Worm (Caenorhabditis elegans): ENCODE data around the gene msp-64.

Gene msp-64

ce11 chrII:5785504-5785903 lies 24.6 kb downstream of the msp-64 start:
- TF ChIP-seq Y53G8AR.9 (GFP tag; conservative IDR thresholded peaks at IDR 0.05) (no peak), let-607 (tag; optimal IDR thresholded peaks at IDR 0.05) (no peak), mes-4 (tag; optimal IDR thresholded peaks at IDR 0.05) (no peak), attf-3 (GFP tag; conservative IDR thresholded peaks at IDR 0.05) (no peak), B0261.1 (tag; optimal IDR thresholded peaks at IDR 0.05) (no peak), egrh-3 (GFP tag; IDR thresholded peaks at IDR 0.05) (no peak), Y53F4B.3 (GFP tag; IDR thresholded peaks at IDR 0.05) (no peak), F10E7.11 (tag; optimal IDR thresholded peaks at IDR 0.05) (no peak), ceh-40 (GFP tag; IDR thresholded peaks at IDR 0.05) (no peak), egl-44 (GFP tag; IDR thresholded peaks at IDR 0.05) (no peak), nfyb-1 (GFP tag; IDR thresholded peaks at IDR 0.05) (no peak)

DNA sequence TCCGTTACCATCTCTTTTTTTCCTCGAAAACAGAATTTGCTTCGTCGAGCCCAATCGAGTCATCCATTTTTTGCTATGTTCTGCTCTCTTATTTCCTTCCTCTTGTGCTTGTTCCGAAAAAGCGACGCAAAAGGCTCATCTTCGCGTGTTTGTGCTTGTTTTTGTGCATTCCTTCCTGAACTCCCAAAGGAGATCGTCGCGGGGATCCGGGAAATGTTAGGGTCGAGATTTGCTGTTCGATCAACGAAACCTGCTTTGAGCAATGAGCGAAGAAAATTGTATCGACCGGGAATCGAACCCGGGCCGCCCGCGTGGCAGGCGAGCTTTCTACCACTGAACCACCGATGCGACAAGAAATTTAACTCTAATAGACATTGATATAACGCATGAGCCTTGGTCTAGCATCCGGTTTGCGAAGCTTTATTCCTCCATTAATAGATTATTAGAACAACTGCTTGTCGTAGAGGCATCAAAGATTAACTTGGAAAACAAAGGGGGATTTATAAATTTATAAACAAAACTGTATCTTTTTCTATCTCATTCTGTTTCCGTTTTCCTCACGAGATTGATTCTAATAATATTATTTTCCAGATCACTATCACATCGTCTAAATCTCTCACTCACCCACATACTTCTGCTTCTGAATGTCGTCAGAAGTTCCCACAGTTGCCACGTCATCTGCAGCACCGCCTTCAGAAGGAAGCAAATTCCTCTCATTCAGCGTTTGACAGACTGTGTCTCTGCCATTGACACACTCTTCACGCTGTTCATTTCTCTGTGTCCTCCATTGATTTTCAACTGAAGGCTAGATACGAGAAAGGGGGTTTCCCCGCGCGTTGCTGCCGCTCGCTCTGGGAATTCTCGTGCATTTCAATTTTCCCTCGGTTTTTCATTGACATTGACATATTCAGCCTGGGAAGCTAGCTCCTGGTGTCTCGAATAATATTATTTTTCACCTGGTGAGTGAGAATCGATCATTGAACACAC lies 27.9 kb downstream of the msp-64 start, which contains the start of gene K05F1.6:
Gene K05F1.6, plus strand, starts transcription at position 586 of the 987 bp plus-strand sequence.
- TF ChIP-seq Y79H2A.3 (GFP tag; conservative IDR thresholded peaks at IDR 0.05) = peak; percentile 64; the same call in 1 of the 2 replicates
- TF ChIP-seq Y95B8A.8 (GFP tag; IDR thresholded peaks at IDR 0.05) = peak; percentile 70
- TF ChIP-seq B0019.2 (GFP tag; conservative IDR thresholded peaks at IDR 0.05) = 0 out of 2 replicates have a peak, but pooled peaks have one; percentile 55
- peak; percentile 77; the same call in 1 of the 2 replicates for TF ChIP-seq Y53G8AR.9 (GFP tag; conservative IDR thresholded peaks at IDR 0.05)
- peak; percentile 82 for TF ChIP-seq repo-1 (tag; optimal IDR thresholded peaks at IDR 0.05)
- TF ChIP-seq hmg-20 (GFP tag; IDR thresholded peaks at IDR 0.05) = peak; percentile 18; the same call in 1 of the 2 replicates
- TF ChIP-seq nhr-179 (tag; optimal IDR thresholded peaks at IDR 0.05) = peak; percentile 33
- TF ChIP-seq lag-1 (GFP tag; IDR thresholded peaks at IDR 0.05) = no peak
- TF ChIP-seq mel-28 (tag; optimal IDR thresholded peaks at IDR 0.05; ENCODE audit: borderline replicate concordance) = no peak
- peak; percentile 94 for TF ChIP-seq zim-3 (tag; optimal IDR thresholded peaks at IDR 0.05)
- TF ChIP-seq ceh-91 (GFP tag; IDR thresholded peaks at IDR 0.05) = peak; percentile 57
- TF ChIP-seq tbp1 (GFP tag; optimal IDR thresholded peaks at IDR 0.05) = peak; percentile 95
- peak; percentile 83 for TF ChIP-seq chd-7 (tag; optimal IDR thresholded peaks at IDR 0.05)
- TF ChIP-seq bed-2 (GFP tag; IDR thresholded peaks at IDR 0.05) = peak; percentile 61; the same call in 1 of the 2 replicates
- TF ChIP-seq gei-17 (GFP tag; optimal IDR thresholded peaks at IDR 0.05) = no peak
- TF ChIP-seq nfyb-1 (GFP tag; IDR thresholded peaks at IDR 0.05) = peak; percentile 88
- TF ChIP-seq cebp-2 (GFP tag; IDR thresholded peaks at IDR 0.05) = 0 out of 2 replicates have a peak, but pooled peaks have one; percentile 27
- peak; percentile 63 for TF ChIP-seq lsl-1 (GFP tag; optimal IDR thresholded peaks at IDR 0.05)
- TF ChIP-seq F52B5.7 (tag; optimal IDR thresholded peaks at IDR 0.05) = peak; percentile 90
- peak; percentile 30 for TF ChIP-seq F57A8.1 (GFP tag; optimal IDR thresholded peaks at IDR 0.05)
- peak; percentile 84 for TF ChIP-seq T07F8.4 (tag; optimal IDR thresholded peaks at IDR 0.05)
- TF ChIP-seq tlf-1 (GFP tag; optimal IDR thresholded peaks at IDR 0.05) = peak; percentile 23
- 0 out of 2 replicates have a peak, but pooled peaks have one; percentile 5 for TF ChIP-seq madf-8 (GFP tag; conservative IDR thresholded peaks at IDR 0.05)
- 0 out of 2 replicates have a peak, but pooled peaks have one; percentile 18 for TF ChIP-seq F39B2.1 (GFP tag; IDR thresholded peaks at IDR 0.05)
- peak; percentile 72 for TF ChIP-seq mcd-1 (GFP tag; IDR thresholded peaks at IDR 0.05)
- 0 out of 2 replicates have a peak, but pooled peaks have one; percentile 12 for TF ChIP-seq lir-1 (GFP tag; conservative IDR thresholded peaks at IDR 0.05)
- TF ChIP-seq ccch-3 (GFP tag; optimal IDR thresholded peaks at IDR 0.05) = no peak
- TF ChIP-seq egl-18 (GFP tag; IDR thresholded peaks at IDR 0.05) = no peak; the same call in 1 of the 2 replicates
- no peak for TF ChIP-seq C06A6.2 (GFP tag; conservative IDR thresholded peaks at IDR 0.05)
- peak; percentile 72 for TF ChIP-seq B0035.1 (tag; optimal IDR thresholded peaks at IDR 0.05)
- TF ChIP-seq cebp-1 (GFP tag; IDR thresholded peaks at IDR 0.05) = 0 out of 2 replicates have a peak, but pooled peaks have one; percentile 53
- peak; percentile 70 for TF ChIP-seq cebp-1 (tag; optimal IDR thresholded peaks at IDR 0.05)
- no peak for TF ChIP-seq F37B4.10 (GFP tag; IDR thresholded peaks at IDR 0.05)
- TF ChIP-seq athp-1 (tag; optimal IDR thresholded peaks at IDR 0.05) = peak; percentile 77
- TF ChIP-seq dpl-1 (GFP tag; optimal IDR thresholded peaks at IDR 0.05) = no peak
- peak; percentile 60; the same call in 1 of the 2 replicates for TF ChIP-seq Y53F4B.3 (GFP tag; IDR thresholded peaks at IDR 0.05)
- TF ChIP-seq B0261.1 (tag; optimal IDR thresholded peaks at IDR 0.05) = peak; percentile 94
